Fruit fly (Drosophila melanogaster): ENCODE results near the gene Mnt.

Gene Mnt

dm6 chrX:3690631-3691030, 19.0 kb downstream of the Mnt start (continued):
- TF ChIP-seq CG11247 (GFP tag; IDR thresholded peaks at IDR 0.05): no peak
- peak; percentile 18 for TF ChIP-seq bcd (GFP tag; optimal IDR thresholded peaks at IDR 0.05)
- no peak for TF ChIP-seq CG9876 (GFP tag; optimal IDR thresholded peaks at IDR 0.05)
- no peak for TF ChIP-seq h (optimal IDR thresholded peaks at IDR 0.05)
- no peak for TF ChIP-seq CG3065 (GFP tag; optimal IDR thresholded peaks at IDR 0.05)
- no peak for TF ChIP-seq HLH4C (GFP tag; IDR thresholded peaks at IDR 0.05; ENCODE audit: partially characterized antibody)
- TF ChIP-seq lab (GFP tag; optimal IDR thresholded peaks at IDR 0.05): peak; percentile 67
- TF ChIP-seq tx (GFP tag; optimal IDR thresholded peaks at IDR 0.05): no peak
- TF ChIP-seq Optix (GFP tag; IDR thresholded peaks at IDR 0.05): 0 out of 3 replicates have a peak, but pooled peaks have one; percentile 35
- no peak for TF ChIP-seq pb (GFP tag; optimal IDR thresholded peaks at IDR 0.05)
- no peak for TF ChIP-seq dan (GFP tag; IDR thresholded peaks at IDR 0.05)
- TF ChIP-seq CG6854 (GFP tag; optimal IDR thresholded peaks at IDR 0.05): no peak
- TF ChIP-seq fd64A (GFP tag; optimal IDR thresholded peaks at IDR 0.05): no peak
- TF ChIP-seq CG10654 (GFP tag; optimal IDR thresholded peaks at IDR 0.05): no peak
- no peak for TF ChIP-seq CG8290 (GFP tag; optimal IDR thresholded peaks at IDR 0.05)
- TF ChIP-seq CG8290 (tag; optimal IDR thresholded peaks at IDR 0.05): peak in 1 of 2 experiments; percentile 58
- TF ChIP-seq CG14965 (GFP tag; optimal IDR thresholded peaks at IDR 0.05; ENCODE audit: borderline replicate concordance): no peak
- TF ChIP-seq CG3163 (GFP tag; optimal IDR thresholded peaks at IDR 0.05): peak; percentile 32
- TF ChIP-seq pzg (GFP tag; optimal IDR thresholded peaks at IDR 0.05): no peak
- no peak for TF ChIP-seq wdn (GFP tag; IDR thresholded peaks at IDR 0.05)
- TF ChIP-seq Rx (GFP tag; IDR thresholded peaks at IDR 0.05): peak; percentile 49
- TF ChIP-seq knrl (GFP tag; IDR thresholded peaks at IDR 0.05; ENCODE audit: partially characterized antibody): no peak
- TF ChIP-seq gce (GFP tag; IDR thresholded peaks at IDR 0.05): no peak
- no peak for TF ChIP-seq zfh2 (GFP tag; optimal IDR thresholded peaks at IDR 0.05)
- TF ChIP-seq Atf-2 (GFP tag; optimal IDR thresholded peaks at IDR 0.05): peak; percentile 19
- no peak for TF ChIP-seq CG7357 (GFP tag; IDR thresholded peaks at IDR 0.05)
- no peak for TF ChIP-seq fu2 (GFP tag; optimal IDR thresholded peaks at IDR 0.05)
- TF ChIP-seq bsh (GFP tag; optimal IDR thresholded peaks at IDR 0.05): peak in 1 of 2 experiments; percentile 58
- no peak for TF ChIP-seq rib (GFP tag; IDR thresholded peaks at IDR 0.05)
- no peak for TF ChIP-seq sob (GFP tag; IDR thresholded peaks at IDR 0.05)
- no peak for TF ChIP-seq Dad (GFP tag; optimal IDR thresholded peaks at IDR 0.05)
- TF ChIP-seq CG12219 (GFP tag; optimal IDR thresholded peaks at IDR 0.05): peak; percentile 41
- no peak for TF ChIP-seq E2f2 (GFP tag; IDR thresholded peaks at IDR 0.05)
- no peak for TF ChIP-seq CG4707 (GFP tag; optimal IDR thresholded peaks at IDR 0.05)
- peak; percentile 10 for TF ChIP-seq CG10147 (GFP tag; optimal IDR thresholded peaks at IDR 0.05)
- TF ChIP-seq Mad (GFP tag; optimal IDR thresholded peaks at IDR 0.05): no peak
- TF ChIP-seq Fer3 (tag; optimal IDR thresholded peaks at IDR 0.05): peak; percentile 24
- no peak for TF ChIP-seq CG10274 (GFP tag; optimal IDR thresholded peaks at IDR 0.05)
- peak; percentile 18; the same call in 1 of the 2 replicates for TF ChIP-seq peb (GFP tag; IDR thresholded peaks at IDR 0.05)
- TF ChIP-seq CG3407 (GFP tag; optimal IDR thresholded peaks at IDR 0.05): peak; percentile 30

- TF ChIP-seq Dip3 (GFP tag; optimal IDR thresholded peaks at IDR 0.05) (peak; percentile 24), CG6654 (GFP tag; optimal IDR thresholded peaks at IDR 0.05) (peak; percentile 42), CG11504 (tag; optimal IDR thresholded peaks at IDR 0.05) (peak; percentile 84), NFAT (GFP tag; IDR thresholded peaks at IDR 0.05) (peak; percentile 34; the same call in 1 of the 2 replicates), CG7786 (GFP tag; optimal IDR thresholded peaks at IDR 0.05) (peak; percentile 70), hbn (GFP tag; IDR thresholded peaks at IDR 0.05; ENCODE audit: partially characterized antibody) (no peak), ash1 (GFP tag; optimal IDR thresholded peaks at IDR 0.05) (no peak), TFAM (GFP tag; optimal IDR thresholded peaks at IDR 0.05) (no peak), CG7928 (GFP tag; optimal IDR thresholded peaks at IDR 0.05) (peak; percentile 7), toy (GFP tag; IDR thresholded peaks at IDR 0.05) (0 out of 2 replicates have a peak, but pooled peaks have one; percentile 13), Ssrp (tag; optimal IDR thresholded peaks at IDR 0.05) (peak; percentile 70), CG6791 (GFP tag; IDR thresholded peaks at IDR 0.05; ENCODE audit: partially characterized antibody) (no peak; the same call in 2 of the 3 replicates)
Observed at dm6 chrX:3691623-3692553, 20.3 kb downstream of the Mnt start.
